Fruit fly (Drosophila melanogaster): ENCODE results near the gene CG15468.

The CG15468 gene

DNA sequence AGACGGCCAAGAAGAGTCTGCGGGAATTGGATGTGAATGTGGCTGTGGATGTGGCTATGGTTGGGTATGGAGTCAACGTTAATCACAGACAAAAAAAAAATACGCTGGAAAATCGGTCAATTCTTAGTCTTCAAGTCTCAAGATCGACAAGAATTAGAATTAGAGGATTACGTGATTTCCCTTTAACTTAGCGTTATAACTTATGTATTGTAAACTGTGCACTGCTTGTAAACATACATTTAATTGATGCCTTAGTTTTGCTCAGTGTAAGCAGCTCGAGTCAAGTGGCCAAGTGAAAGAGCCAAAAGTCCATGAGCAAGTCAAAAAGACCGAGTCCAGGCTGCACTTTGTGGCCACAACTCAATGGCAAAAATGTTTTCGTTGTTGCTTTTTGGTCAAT is 9.0 kb upstream of the CG15468 start (continued):
- no peak for TF ChIP-seq CG18011 (GFP tag; optimal IDR thresholded peaks at IDR 0.05)
- no peak for TF ChIP-seq Aef1 (GFP tag; IDR thresholded peaks at IDR 0.05)
- 0 out of 2 replicates have a peak, but pooled peaks have one; percentile 14 for TF ChIP-seq ttk (GFP tag; IDR thresholded peaks at IDR 0.05)
- TF ChIP-seq CG6175 (GFP tag; IDR thresholded peaks at IDR 0.05): no peak
- TF ChIP-seq HHEX (GFP tag; optimal IDR thresholded peaks at IDR 0.05): no peak
- no peak for TF ChIP-seq Sox100B (GFP tag; optimal IDR thresholded peaks at IDR 0.05)
- no peak for TF ChIP-seq CG15479 (GFP tag; optimal IDR thresholded peaks at IDR 0.05)
- TF ChIP-seq Lpt (GFP tag; optimal IDR thresholded peaks at IDR 0.05): no peak
- TF ChIP-seq prd (optimal IDR thresholded peaks at IDR 0.05): no peak
- TF ChIP-seq prd (GFP tag; IDR thresholded peaks at IDR 0.05): peak; percentile 66; the same call in 2 of the 3 replicates
- TF ChIP-seq pros (GFP tag; optimal IDR thresholded peaks at IDR 0.05): no peak
- no peak for TF ChIP-seq kay (GFP tag; optimal IDR thresholded peaks at IDR 0.05)
- no peak for TF ChIP-seq CG16813 (GFP tag; IDR thresholded peaks at IDR 0.05; ENCODE audit: partially characterized antibody)
- peak; percentile 20 for TF ChIP-seq Oli (tag; optimal IDR thresholded peaks at IDR 0.05)
- TF ChIP-seq CG14710 (tag; optimal IDR thresholded peaks at IDR 0.05): peak; percentile 25
- TF ChIP-seq CG10147 (GFP tag; optimal IDR thresholded peaks at IDR 0.05): no peak
- TF ChIP-seq CG15514 (GFP tag; optimal IDR thresholded peaks at IDR 0.05): no peak
- no peak for TF ChIP-seq CG16863 (GFP tag; optimal IDR thresholded peaks at IDR 0.05)
- no peak for TF ChIP-seq CG9932 (GFP tag; IDR thresholded peaks at IDR 0.05)
- TF ChIP-seq dmrt99B (tag; optimal IDR thresholded peaks at IDR 0.05): peak; percentile 46
- no peak for TF ChIP-seq Hand (GFP tag; optimal IDR thresholded peaks at IDR 0.05)
- no peak for TF ChIP-seq pan (optimal IDR thresholded peaks at IDR 0.05)
- no peak for TF ChIP-seq pan (GFP tag; optimal IDR thresholded peaks at IDR 0.05 in 1 of 2, IDR thresholded peaks at IDR 0.05 in 1 of 2)
- TF ChIP-seq CG8944 (GFP tag; optimal IDR thresholded peaks at IDR 0.05): no peak
- no peak for TF ChIP-seq Oaz (GFP tag; IDR thresholded peaks at IDR 0.05)
- TF ChIP-seq CG7963 (GFP tag; IDR thresholded peaks at IDR 0.05; ENCODE audit: partially characterized antibody): no peak
- TF ChIP-seq CG7556 (GFP tag; optimal IDR thresholded peaks at IDR 0.05): no peak
- TF ChIP-seq NC2α (GFP tag; optimal IDR thresholded peaks at IDR 0.05): no peak
- TF ChIP-seq gro (GFP tag; optimal IDR thresholded peaks at IDR 0.05): no peak
- TF ChIP-seq CG11695 (GFP tag; IDR thresholded peaks at IDR 0.05): no peak
- no peak for TF ChIP-seq sr (GFP tag; IDR thresholded peaks at IDR 0.05)
- peak; percentile 35 for TF ChIP-seq CG4820 (GFP tag; optimal IDR thresholded peaks at IDR 0.05)
- no peak for TF ChIP-seq cg (GFP tag; optimal IDR thresholded peaks at IDR 0.05)
- TF ChIP-seq dysf (GFP tag; IDR thresholded peaks at IDR 0.05): no peak
- TF ChIP-seq CTCF (GFP tag; optimal IDR thresholded peaks at IDR 0.05): no peak
- no peak for TF ChIP-seq PHDP (tag; optimal IDR thresholded peaks at IDR 0.05)
- TF ChIP-seq wdn (GFP tag; IDR thresholded peaks at IDR 0.05): no peak
- TF ChIP-seq Bteb2 (GFP tag; optimal IDR thresholded peaks at IDR 0.05): no peak
- TF ChIP-seq ranshi (GFP tag; IDR thresholded peaks at IDR 0.05): no peak
- peak; percentile 8 for TF ChIP-seq CG30403 (GFP tag; optimal IDR thresholded peaks at IDR 0.05)
- peak; percentile 18 for TF ChIP-seq CG7839 (tag; optimal IDR thresholded peaks at IDR 0.05)
- TF ChIP-seq scrt (GFP tag; optimal IDR thresholded peaks at IDR 0.05): no peak
- no peak for TF ChIP-seq pzg (GFP tag; optimal IDR thresholded peaks at IDR 0.05)
- TF ChIP-seq Asciz (GFP tag; optimal IDR thresholded peaks at IDR 0.05): peak; percentile 9
- TF ChIP-seq hkb (optimal IDR thresholded peaks at IDR 0.05): no peak
- no peak; the same call in 1 of the 2 replicates for TF ChIP-seq hkb (GFP tag; IDR thresholded peaks at IDR 0.05)
- TF ChIP-seq CG2199 (GFP tag; IDR thresholded peaks at IDR 0.05): no peak
- no peak for TF ChIP-seq CG3838 (GFP tag; optimal IDR thresholded peaks at IDR 0.05)
- no peak for TF ChIP-seq Sry-δ (GFP tag; optimal IDR thresholded peaks at IDR 0.05)
- TF ChIP-seq Adf1 (GFP tag; IDR thresholded peaks at IDR 0.05): no peak
- 0 out of 3 replicates have a peak, but pooled peaks have one; percentile 38 for TF ChIP-seq zfh1 (GFP tag; IDR thresholded peaks at IDR 0.05)
- TF ChIP-seq sug (tag; optimal IDR thresholded peaks at IDR 0.05): no peak
- no peak for TF ChIP-seq dan (GFP tag; IDR thresholded peaks at IDR 0.05)

Measured in whole organism, embryonic.